Worm (Caenorhabditis elegans) whole organism, young adult: Measurements from ENCODE around the gene prmt-1.

Experiments
- B0261.1 ChIP-seq: sonication (generic microtip); optimal IDR thresholded peaks from 2 replicates; lab custom pipeline; 2016; ENCODE audit warnings: mild to moderate bottlenecking, missing genetic modification characterization, moderate library complexity, missing compliant biosample characterization
- B0336.3 ChIP-seq: fragments of 200-800 bp; sonication (Bioruptor generic); IDR thresholded peaks from 2 replicates; pipeline ENCODE4 v1.3.6; 2022; ENCODE audit warnings: missing genetic modification characterization, missing compliant biosample characterization
- C06A6.2 ChIP-seq: fragments of 200-800 bp; sonication (Bioruptor generic); conservative IDR thresholded peaks from 2 replicates; pipeline ENCODE4 v1.3.6; 2022; ENCODE audit warnings: missing genetic modification characterization, missing compliant biosample characterization
- C17E4.6 ChIP-seq: fragments of 200-800 bp; sonication (Bioruptor generic); IDR thresholded peaks from 2 replicates; pipeline ENCODE4 v1.3.6; 2022; ENCODE audit warnings: missing genetic modification reagents, missing genetic modification characterization, missing compliant biosample characterization
- D2030.7 ChIP-seq: fragments of 200-800 bp; sonication (Bioruptor generic); IDR thresholded peaks from 2 replicates; pipeline ENCODE4 v1.3.6; 2022; ENCODE audit warnings: missing genetic modification reagents, missing genetic modification characterization, missing compliant biosample characterization
- F22D6.2 ChIP-seq: sonication (generic microtip); optimal IDR thresholded peaks from 2 replicates; lab custom pipeline; 2016; ENCODE audit warnings: mild to moderate bottlenecking, missing genetic modification characterization, missing compliant biosample characterization
- F39B2.1 ChIP-seq: fragments of 200-800 bp; sonication (Bioruptor generic); IDR thresholded peaks from 2 replicates; pipeline ENCODE4 v1.3.6; 2022; ENCODE audit warnings: missing genetic modification reagents, missing genetic modification characterization, missing compliant biosample characterization
- F52B5.7 ChIP-seq: sonication (generic microtip); optimal IDR thresholded peaks from 2 replicates; lab custom pipeline; 2016; ENCODE audit warnings: mild to moderate bottlenecking, missing genetic modification characterization, missing compliant biosample characterization
- Y53G8AR.9 ChIP-seq: fragments of 200-800 bp; sonication (Bioruptor generic); conservative IDR thresholded peaks from 2 replicates; pipeline ENCODE4 v1.3.6; 2022; ENCODE audit warnings: missing genetic modification reagents, missing genetic modification characterization, missing compliant biosample characterization
- aptf-3 ChIP-seq: fragments of 200-800 bp; sonication (Bioruptor generic); IDR thresholded peaks from 2 replicates; pipeline ENCODE4 v1.3.6; 2022; ENCODE audit warnings: missing genetic modification characterization, missing compliant biosample characterization
- atf-7 ChIP-seq: sonication (generic microtip); optimal IDR thresholded peaks from 2 replicates; lab custom pipeline; 2017; ENCODE audit warnings: mild to moderate bottlenecking, missing genetic modification characterization, missing compliant biosample characterization
- athp-1 ChIP-seq: sonication (generic microtip); optimal IDR thresholded peaks from 2 replicates; lab custom pipeline; 2017; ENCODE audit warnings: mild to moderate bottlenecking, missing genetic modification characterization, missing compliant biosample characterization
- attf-5 ChIP-seq: fragments of 200-800 bp; sonication (Bioruptor generic); optimal IDR thresholded peaks from 2 replicates; lab custom pipeline; 2018; ENCODE audit warnings: mild to moderate bottlenecking, missing genetic modification characterization, missing compliant biosample characterization
- attf-6 ChIP-seq: fragments of 200-800 bp; sonication (Bioruptor generic); IDR thresholded peaks from 2 replicates; pipeline ENCODE4 v1.3.6; 2022; ENCODE audit warnings: missing genetic modification reagents, missing genetic modification characterization, missing compliant biosample characterization
- bed-2 ChIP-seq: fragments of 200-800 bp; sonication (Bioruptor generic); IDR thresholded peaks from 2 replicates; pipeline ENCODE4 v1.3.6; 2022; ENCODE audit warnings: missing genetic modification reagents, missing genetic modification characterization, missing compliant biosample characterization
- cebp-1 ChIP-seq, 2 experiments: fragments of 200-800 bp in 1 of 2; sonication (Bioruptor generic) in 1 of 2; sonication (generic microtip) in 1 of 2; IDR thresholded peaks in 1 of 2; optimal IDR thresholded peaks in 1 of 2; 2 replicates each; pipeline versions ENCODE4 v1.3.6 to Lab custom; 2017 to 2022; ENCODE audit warnings: missing compliant biosample characterization in 2 of 2, missing genetic modification characterization in 2 of 2, mild to moderate bottlenecking in 1 of 2, missing genetic modification reagents in 1 of 2, moderate library complexity in 1 of 2
- cebp-2 ChIP-seq: fragments of 200-800 bp; sonication (Bioruptor generic); IDR thresholded peaks from 2 replicates; pipeline ENCODE4 v1.3.6; 2022; ENCODE audit warnings: missing genetic modification characterization, missing compliant biosample characterization
- ceh-58 ChIP-seq: fragments of 200-800 bp; sonication (Bioruptor generic); IDR thresholded peaks from 2 replicates; pipeline ENCODE4 v1.3.6; 2022; ENCODE audit warnings: missing genetic modification characterization, missing compliant biosample characterization
- chd-7 ChIP-seq: sonication (generic microtip); optimal IDR thresholded peaks from 2 replicates; lab custom pipeline; 2016; ENCODE audit warnings: mild to moderate bottlenecking, missing genetic modification characterization, moderate library complexity, missing compliant biosample characterization
- egl-18 ChIP-seq: fragments of 200-800 bp; sonication (Bioruptor generic); IDR thresholded peaks from 2 replicates; pipeline ENCODE4 v1.3.6; 2022; ENCODE audit warnings: missing genetic modification reagents, missing genetic modification characterization, missing compliant biosample characterization
- egl-44 ChIP-seq: fragments of 200-800 bp; sonication (Bioruptor generic); IDR thresholded peaks from 2 replicates; pipeline ENCODE4 v1.3.6; 2022; ENCODE audit warnings: missing genetic modification reagents, missing genetic modification characterization, missing compliant biosample characterization
- egrh-3 ChIP-seq: fragments of 200-800 bp; sonication (Bioruptor generic); IDR thresholded peaks from 2 replicates; pipeline ENCODE4 v1.3.6; 2022; ENCODE audit warnings: missing genetic modification reagents, missing genetic modification characterization, missing compliant biosample characterization
- ekl-4 ChIP-seq: fragments of 200-800 bp; sonication (Bioruptor generic); IDR thresholded peaks from 2 replicates; pipeline ENCODE4 v1.3.6; 2022; ENCODE audit warnings: missing genetic modification reagents, missing genetic modification characterization, missing compliant biosample characterization
- him-1 ChIP-seq: sonication (generic microtip); optimal IDR thresholded peaks from 2 replicates; lab custom pipeline; 2016; ENCODE audit warnings: missing genotype, missing genetic modification reagents, missing genetic modification characterization, missing compliant biosample characterization
- hlh-12 ChIP-seq: sonication (generic microtip); optimal IDR thresholded peaks from 2 replicates; lab custom pipeline; 2016; ENCODE audit warnings: missing genetic modification characterization, missing compliant biosample characterization
- lag-1 ChIP-seq: fragments of 200-800 bp; sonication (Bioruptor generic); IDR thresholded peaks from 2 replicates; pipeline ENCODE4 v1.3.6; 2022; ENCODE audit warnings: missing genetic modification reagents, missing genetic modification characterization, missing compliant biosample characterization
- lin-26 ChIP-seq: fragments of 200-800 bp; sonication (Bioruptor generic); IDR thresholded peaks from 2 replicates; pipeline ENCODE4 v1.3.6; 2022; ENCODE audit warnings: missing genetic modification reagents, missing genetic modification characterization, missing compliant biosample characterization
- lin-35 ChIP-seq, 3 experiments: fragments of 150-350 bp in 2 of 3; sonication (generic microtip) in 1 of 3; optimal IDR thresholded peaks; 2 replicates each; lab custom pipeline; 2014 to 2018; ENCODE audit warnings: missing biosample characterization in 3 of 3, missing genetic modification characterization in 3 of 3, missing genetic modification reagents in 3 of 3
- lin-54 ChIP-seq: fragments of 200-800 bp; sonication (Bioruptor generic); optimal IDR thresholded peaks from 2 replicates; lab custom pipeline; 2018; ENCODE audit warnings: mild to moderate bottlenecking, missing genetic modification characterization, missing compliant biosample characterization
- madf-3 ChIP-seq: fragments of 200-800 bp; sonication (Bioruptor generic); IDR thresholded peaks from 2 replicates; pipeline ENCODE4 v1.3.6; 2022; ENCODE audit warnings: missing genetic modification reagents, missing genetic modification characterization, missing compliant biosample characterization
- madf-6 ChIP-seq: fragments of 200-800 bp; sonication (Bioruptor generic); IDR thresholded peaks from 2 replicates; pipeline ENCODE4 v1.3.6; 2022; ENCODE audit warnings: missing genetic modification reagents, missing genetic modification characterization, missing compliant biosample characterization
- madf-8 ChIP-seq: fragments of 200-800 bp; sonication (Bioruptor generic); conservative IDR thresholded peaks from 2 replicates; pipeline ENCODE4 v1.3.6; 2022; ENCODE audit warnings: missing genetic modification reagents, missing genetic modification characterization, missing compliant biosample characterization
- nfya-1 ChIP-seq: sonication (generic microtip); optimal IDR thresholded peaks from 2 replicates; lab custom pipeline; 2017; ENCODE audit warnings: antibody characterized with exemption, missing compliant biosample characterization, missing genetic modification characterization, borderline replicate concordance; ENCODE audit not compliant: insufficient read depth
- nfyb-1 ChIP-seq: fragments of 200-800 bp; sonication (Bioruptor generic); IDR thresholded peaks from 2 replicates; pipeline ENCODE4 v1.3.6; 2022; ENCODE audit warnings: missing genetic modification reagents, missing genetic modification characterization, missing compliant biosample characterization
- nhr-120 ChIP-seq: fragments of 200-800 bp; sonication (Bioruptor generic); IDR thresholded peaks from 2 replicates; pipeline ENCODE4 v1.3.6; 2022; ENCODE audit warnings: missing genetic modification characterization, missing compliant biosample characterization
- pbrm-1 ChIP-seq: fragments of 200-800 bp; sonication (Bioruptor generic); IDR thresholded peaks from 2 replicates; pipeline ENCODE4 v1.3.6; 2022; ENCODE audit warnings: missing genetic modification reagents, missing genetic modification characterization, missing compliant biosample characterization
- rec-8 ChIP-seq, 2 experiments: sonication (generic microtip); optimal IDR thresholded peaks; 2 replicates each; lab custom pipeline; 2016; ENCODE audit warnings: mild to moderate bottlenecking in 2 of 2, missing genetic modification characterization in 2 of 2, missing genetic modification reagents in 2 of 2, missing genotype in 2 of 2, missing biosample characterization in 1 of 2, missing compliant biosample characterization in 1 of 2, moderate library complexity in 1 of 2
- rpc-1 ChIP-seq, 2 experiments: fragments of 150-350 bp in 1 of 2; sonication (generic microtip) in 1 of 2; optimal IDR thresholded peaks; 2 replicates each; lab custom pipeline; 2014 to 2018; ENCODE audit warnings: missing biosample characterization in 1 of 2, missing genetic modification characterization in 1 of 2, missing genetic modification reagents in 1 of 2, missing genotype in 1 of 2
- sdz-38 ChIP-seq: sonication (generic microtip); optimal IDR thresholded peaks from 2 replicates; lab custom pipeline; 2016; ENCODE audit warnings: missing genotype, missing genetic modification characterization, missing compliant biosample characterization
- snpc-1.1 ChIP-seq: sonication (generic microtip); optimal IDR thresholded peaks from 2 replicates; lab custom pipeline; 2017; ENCODE audit warnings: missing genetic modification characterization, mild to moderate bottlenecking, missing compliant biosample characterization, antibody characterized with exemption, moderate library complexity, missing genotype, missing genetic modification reagents; ENCODE audit not compliant: insufficient read depth
- sptf-2 ChIP-seq: fragments of 200-800 bp; sonication (Bioruptor generic); optimal IDR thresholded peaks from 2 replicates; lab custom pipeline; 2018; ENCODE audit warnings: mild to moderate bottlenecking, missing genetic modification characterization, missing compliant biosample characterization
- tbp1 ChIP-seq: fragments of 200-800 bp; sonication (Bioruptor generic); optimal IDR thresholded peaks from 2 replicates; lab custom pipeline; 2018; ENCODE audit warnings: mild to moderate bottlenecking, missing genetic modification characterization, missing compliant biosample characterization
- tbx-9 ChIP-seq: sonication (generic microtip); optimal IDR thresholded peaks from 2 replicates; lab custom pipeline; 2016; ENCODE audit warnings: borderline replicate concordance, missing genetic modification characterization, inconsistent platforms, missing compliant biosample characterization
- tlf-1 ChIP-seq: fragments of 200-800 bp; sonication (Bioruptor generic); optimal IDR thresholded peaks from 2 replicates; lab custom pipeline; 2018; ENCODE audit warnings: mild to moderate bottlenecking, missing genetic modification characterization, missing compliant biosample characterization
- unc-62 ChIP-seq: fragments of 150-350 bp; optimal IDR thresholded peaks from 2 replicates; lab custom pipeline; 2014; ENCODE audit warnings: missing biosample characterization, missing genetic modification reagents, missing genetic modification characterization
- ztf-18 ChIP-seq: sonication (generic microtip); optimal IDR thresholded peaks from 2 replicates; lab custom pipeline; 2016; ENCODE audit warnings: missing genotype, mild to moderate bottlenecking, missing genetic modification characterization, missing compliant biosample characterization
- ztf-25 ChIP-seq: fragments of 200-800 bp; sonication (Bioruptor generic); IDR thresholded peaks from 2 replicates; pipeline ENCODE4 v1.3.6; 2022; ENCODE audit warnings: missing genetic modification reagents, missing genetic modification characterization, missing compliant biosample characterization

prmt-1 gene

DNA sequence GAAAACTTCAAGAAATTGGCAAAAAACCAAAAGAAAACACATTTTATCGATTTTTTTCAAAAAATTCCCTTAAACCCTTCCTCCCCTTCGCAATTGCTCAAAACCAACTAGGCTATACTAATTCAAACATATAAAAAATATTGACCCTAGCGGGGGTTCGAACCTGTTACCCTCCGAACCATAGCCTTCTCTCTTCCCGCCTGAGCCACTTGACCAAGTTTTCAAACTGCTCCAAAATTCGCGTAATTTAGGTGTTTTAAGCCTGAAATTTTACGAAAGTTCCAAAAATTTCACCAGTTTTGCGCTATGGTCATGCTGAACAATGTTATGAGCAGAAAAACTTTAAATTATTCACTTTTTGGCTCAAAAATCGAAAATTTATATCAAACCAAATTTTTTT lies 35.1 kb downstream of the prmt-1 start:
- TF ChIP-seq ceh-58 = no peak
- TF ChIP-seq lag-1 (GFP tag; lab: Robert Waterston, UW) = no peak
- TF ChIP-seq him-1 = peak; percentile 3
- no peak for TF ChIP-seq snpc-1.1 (tag; lab: Kevin White, UChicago)
- peak; percentile 34; the same call in 1 of the 2 replicates for TF ChIP-seq madf-6 (GFP tag; lab: Robert Waterston, UW)
- TF ChIP-seq aptf-3 (GFP tag; lab: Robert Waterston, UW) = 0 out of 2 replicates have a peak, but pooled peaks have one; percentile 33
- TF ChIP-seq C17E4.6 (GFP tag; lab: Robert Waterston, UW) = no peak
- TF ChIP-seq ztf-25 = 0 out of 2 replicates have a peak, but pooled peaks have one; percentile 5
- TF ChIP-seq tbp1 (GFP tag; lab: Kevin White, UChicago) = peak; percentile 65
- 0 out of 2 replicates have a peak, but pooled peaks have one; percentile 37 for TF ChIP-seq attf-6 (GFP tag; lab: Robert Waterston, UW)
- peak; percentile 4 for TF ChIP-seq F52B5.7 (tag; lab: Kevin White, UChicago)
- no peak for TF ChIP-seq madf-3 (GFP tag; lab: Robert Waterston, UW)
- no peak for TF ChIP-seq rpc-1 (optimal IDR thresholded peaks at IDR 0.05; lab: Kevin White, UChicago)
- TF ChIP-seq rpc-1 (tag; optimal IDR thresholded peaks at IDR 0.05; lab: Kevin White, UChicago) = peak; percentile 51
- TF ChIP-seq sdz-38 (tag; lab: Kevin White, UChicago) = no peak
- no peak for TF ChIP-seq C06A6.2 (GFP tag; lab: Robert Waterston, UW)
- no peak for TF ChIP-seq nfya-1 (tag; lab: Kevin White, UChicago)
- no peak for TF ChIP-seq bed-2
- TF ChIP-seq attf-5 (GFP tag; lab: Kevin White, UChicago) = peak; percentile 7
- 0 out of 2 replicates have a peak, but pooled peaks have one; percentile 37 for TF ChIP-seq ekl-4 (GFP tag; lab: Robert Waterston, UW)
- TF ChIP-seq tlf-1 (GFP tag; lab: Kevin White, UChicago) = no peak
- TF ChIP-seq athp-1 (tag; lab: Kevin White, UChicago) = no peak
- peak; percentile 45; the same call in 1 of the 2 replicates for TF ChIP-seq Y53G8AR.9 (GFP tag; lab: Robert Waterston, UW)
- TF ChIP-seq B0261.1 (tag; lab: Kevin White, UChicago) = peak; percentile 27
- no peak for TF ChIP-seq madf-8
- no peak for TF ChIP-seq egl-44 (GFP tag; lab: Robert Waterston, UW)
- 0 out of 2 replicates have a peak, but pooled peaks have one; percentile 14 for TF ChIP-seq pbrm-1 (GFP tag; lab: Robert Waterston, UW)
- TF ChIP-seq unc-62 (GFP tag; lab: Kevin White, UChicago) = no peak
- TF ChIP-seq D2030.7 = 0 out of 2 replicates have a peak, but pooled peaks have one; percentile 8
- no peak for TF ChIP-seq egl-18 (GFP tag; lab: Robert Waterston, UW)
- no peak for TF ChIP-seq rec-8 (tag; optimal IDR thresholded peaks at IDR 0.05; lab: Kevin White, UChicago)
- peak; percentile 42; the same call in 1 of the 2 replicates for TF ChIP-seq lin-26 (GFP tag; lab: Robert Waterston, UW)
- peak; percentile 50 for TF ChIP-seq nfyb-1
- no peak for TF ChIP-seq ztf-18 (tag; lab: Kevin White, UChicago)
- TF ChIP-seq egrh-3 = no peak
- no peak for TF ChIP-seq hlh-12 (tag; lab: Kevin White, UChicago)
- TF ChIP-seq cebp-1 (GFP tag; IDR thresholded peaks at IDR 0.05; lab: Robert Waterston, UW) = no peak
- peak; percentile 21 for TF ChIP-seq cebp-1 (tag; optimal IDR thresholded peaks at IDR 0.05; lab: Kevin White, UChicago)
- TF ChIP-seq nhr-120 (GFP tag; lab: Robert Waterston, UW) = 0 out of 2 replicates have a peak, but pooled peaks have one; percentile 14
- no peak for TF ChIP-seq tbx-9
- no peak for TF ChIP-seq lin-35 (GFP tag; optimal IDR thresholded peaks at IDR 0.05; lab: Kevin White, UChicago)
- no peak for TF ChIP-seq lin-54 (GFP tag; lab: Kevin White, UChicago)
- no peak for TF ChIP-seq cebp-2 (GFP tag; lab: Robert Waterston, UW)
- TF ChIP-seq atf-7 (tag; lab: Kevin White, UChicago) = no peak
- TF ChIP-seq chd-7 = peak; percentile 57
- TF ChIP-seq sptf-2 (GFP tag; lab: Kevin White, UChicago) = no peak
- no peak for TF ChIP-seq F22D6.2 (tag; lab: Kevin White, UChicago)
- TF ChIP-seq F39B2.1 (GFP tag; lab: Robert Waterston, UW) = peak; percentile 63; the same call in 1 of the 2 replicates
- TF ChIP-seq B0336.3 (GFP tag; lab: Robert Waterston, UW) = peak; percentile 44; the same call in 1 of the 2 replicates
